Fruit fly (Drosophila melanogaster): Measurements from ENCODE around the gene CG7290.
A peak's percentile ranks its signal among the peaks of the same experiment; 100 is the strongest.

The CG7290 gene

DNA sequence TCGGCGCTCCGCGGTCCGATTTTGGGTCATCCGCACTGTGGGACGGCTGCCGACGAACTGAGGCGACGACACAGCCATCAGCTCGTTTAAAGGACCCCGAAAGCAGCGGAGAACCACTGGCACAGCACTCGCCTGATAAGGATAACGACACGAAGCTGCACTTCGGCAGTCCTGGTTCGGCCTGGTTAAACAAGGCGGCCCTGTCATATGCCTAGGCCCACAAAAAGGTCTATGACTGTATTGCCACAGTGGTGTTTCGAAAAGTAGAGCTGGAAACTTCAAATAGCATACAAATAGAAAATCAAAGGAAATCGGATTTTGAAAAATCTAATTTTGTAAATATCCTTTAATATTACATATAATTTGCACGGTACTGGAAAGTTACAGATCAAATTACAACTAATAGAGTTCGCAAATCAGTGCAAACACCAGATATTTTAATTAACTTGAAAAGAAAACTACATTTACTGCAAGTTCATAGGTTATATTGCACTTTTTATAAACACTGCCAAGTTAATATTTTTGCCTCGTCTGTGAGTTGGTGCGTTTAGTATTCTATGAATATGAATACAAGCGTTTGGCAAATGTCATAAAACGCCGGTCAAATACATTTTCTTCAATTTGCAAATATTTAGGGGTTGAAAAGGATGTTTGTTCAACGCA is 20.5 kb downstream of the CG7290 start (continued):
- TF ChIP-seq sens (GFP tag) (peak; percentile 79), repo (GFP tag; optimal IDR thresholded peaks at IDR 0.05) (no peak), corto (GFP tag; optimal IDR thresholded peaks at IDR 0.05) (peak; percentile 50), Adf1 (GFP tag; IDR thresholded peaks at IDR 0.05) (peak; percentile 46), nmo (GFP tag; optimal IDR thresholded peaks at IDR 0.05) (peak; percentile 71), CG32772 (GFP tag; IDR thresholded peaks at IDR 0.05) (no peak), CG4820 (GFP tag; optimal IDR thresholded peaks at IDR 0.05) (no peak), Fer1 (GFP tag; optimal IDR thresholded peaks at IDR 0.05) (peak; percentile 69), CG4282 (GFP tag; optimal IDR thresholded peaks at IDR 0.05) (no peak), Lim3 (GFP tag; IDR thresholded peaks at IDR 0.05) (no peak), CG1024 (GFP tag; IDR thresholded peaks at IDR 0.05) (no peak)

DNA sequence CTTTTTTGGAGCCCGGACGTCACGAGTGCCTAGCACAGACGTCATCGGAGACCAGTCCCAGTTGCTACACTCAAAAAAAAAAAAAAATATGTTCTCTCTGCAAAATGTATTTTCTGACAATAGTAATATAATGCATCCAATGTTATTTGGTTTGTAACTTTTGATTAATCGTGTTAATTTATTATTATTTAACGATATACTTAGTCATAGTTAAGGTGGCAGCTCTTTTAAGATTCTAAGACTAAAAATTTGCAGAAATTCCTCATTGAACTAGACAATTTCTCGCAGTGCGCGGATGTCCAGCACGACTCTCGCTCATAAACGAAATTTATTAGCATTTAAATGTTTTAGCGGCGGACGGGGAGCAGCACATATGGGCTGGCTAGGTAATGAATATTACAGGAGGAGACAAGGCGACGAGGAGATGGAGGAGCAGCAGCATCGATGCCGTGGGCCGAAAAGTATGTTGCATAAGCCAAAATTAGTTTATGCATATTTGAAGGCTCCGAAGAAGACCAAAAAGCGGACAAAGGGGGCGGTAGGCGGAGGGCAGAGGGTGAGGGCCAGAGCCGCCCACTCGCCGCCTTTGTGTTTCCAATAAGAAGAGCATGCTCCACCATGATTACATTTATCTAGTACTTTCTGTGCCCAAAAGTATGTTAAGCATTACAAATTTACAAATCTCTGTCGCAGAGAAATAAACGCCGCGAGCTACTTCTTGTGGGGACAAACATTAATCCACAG is 22.3 kb downstream of the CG7290 start:
- TF ChIP-seq Pdp1 (GFP tag; optimal IDR thresholded peaks at IDR 0.05) (peak; percentile 52 to 60), oc (tag; optimal IDR thresholded peaks at IDR 0.05) (no peak), cato (GFP tag; optimal IDR thresholded peaks at IDR 0.05; ENCODE audit: borderline replicate concordance) (peak; percentile 18), mirr (GFP tag; optimal IDR thresholded peaks at IDR 0.05) (no peak), dmrt99B (tag; optimal IDR thresholded peaks at IDR 0.05) (peak; percentile 70), HLH3B (GFP tag; IDR thresholded peaks at IDR 0.05) (peak; percentile 42; the same call in 1 of the 2 replicates), CG13296 (GFP tag; optimal IDR thresholded peaks at IDR 0.05) (peak; percentile 35), sob (GFP tag; IDR thresholded peaks at IDR 0.05) (peak; percentile 43; the same call in 1 of the 2 replicates), slbo (GFP tag; IDR thresholded peaks at IDR 0.05) (peak; percentile 67), CG15073 (GFP tag; optimal IDR thresholded peaks at IDR 0.05) (no peak), CG2875 (GFP tag; optimal IDR thresholded peaks at IDR 0.05) (peak; percentile 25), nau (GFP tag; optimal IDR thresholded peaks at IDR 0.05) (peak; percentile 47), CG2120 (GFP tag; optimal IDR thresholded peaks at IDR 0.05) (peak; percentile 75), Sox102F (GFP tag; optimal IDR thresholded peaks at IDR 0.05) (peak; percentile 69), CG17802 (tag; optimal IDR thresholded peaks at IDR 0.05) (peak; percentile 36), CG12391 (tag; optimal IDR thresholded peaks at IDR 0.05) (peak; percentile 60), CG30431 (GFP tag; optimal IDR thresholded peaks at IDR 0.05) (no peak), CG1832 (GFP tag; optimal IDR thresholded peaks at IDR 0.05) (no peak), ewg (GFP tag; optimal IDR thresholded peaks at IDR 0.05) (peak; percentile 46), CG32532 (GFP tag; IDR thresholded peaks at IDR 0.05) (peak; percentile 29; the same call in 1 of the 2 replicates), Adf1 (GFP tag; IDR thresholded peaks at IDR 0.05) (0 out of 2 replicates have a peak, but pooled peaks have one; percentile 12), Lim3 (GFP tag; IDR thresholded peaks at IDR 0.05) (no peak), NfI (GFP tag; optimal IDR thresholded peaks at IDR 0.05) (peak; percentile 52), CG12744 (GFP tag; optimal IDR thresholded peaks at IDR 0.05) (no peak), CG10959 (GFP tag; IDR thresholded peaks at IDR 0.05) (no peak), CG11504 (tag; optimal IDR thresholded peaks at IDR 0.05) (peak; percentile 70), zf30C (GFP tag; optimal IDR thresholded peaks at IDR 0.05) (peak; percentile 33), CG15514 (GFP tag; optimal IDR thresholded peaks at IDR 0.05) (peak; percentile 21), dmrt11E (tag; optimal IDR thresholded peaks at IDR 0.05) (peak; percentile 42), CG9215 (GFP tag; IDR thresholded peaks at IDR 0.05) (0 out of 2 replicates have a peak, but pooled peaks have one; percentile 48), CG5180 (GFP tag; optimal IDR thresholded peaks at IDR 0.05) (no peak), CG43689 (GFP tag; IDR thresholded peaks at IDR 0.05) (no peak), Fer2 (tag; optimal IDR thresholded peaks at IDR 0.05) (no peak), CG5245 (GFP tag; optimal IDR thresholded peaks at IDR 0.05) (peak; percentile 1), jumu (GFP tag; optimal IDR thresholded peaks at IDR 0.05) (no peak), CG1233 (GFP tag; optimal IDR thresholded peaks at IDR 0.05) (no peak), nmo (GFP tag; optimal IDR thresholded peaks at IDR 0.05) (peak; percentile 55), B-H2 (GFP tag; optimal IDR thresholded peaks at IDR 0.05) (no peak)

Data from whole organism, embryonic.